Fruit fly (Drosophila melanogaster) whole organism, embryonic: ENCODE data around the gene CG6465.
A peak's percentile ranks its signal among the peaks of the same experiment; 100 is the strongest.

Experiments
- Antp ChIP-seq: fragments of 200-800 bp; sonication (Bioruptor generic); optimal IDR thresholded peaks from 3 replicates; lab custom pipeline; 2016; ENCODE audit warnings: missing biosample characterization, missing genetic modification characterization
- Asciz ChIP-seq: fragments of 200-800 bp; sonication (Bioruptor generic); optimal IDR thresholded peaks from 2 replicates; lab custom pipeline; 2017; ENCODE audit warnings: missing biosample characterization, mild to moderate bottlenecking, missing genetic modification characterization, missing genetic modification reagents
- CG10462 ChIP-seq: fragments of 200-800 bp; sonication (Bioruptor generic); optimal IDR thresholded peaks from 2 replicates; lab custom pipeline; 2016; ENCODE audit warnings: missing biosample characterization, missing genetic modification characterization
- CG10959 ChIP-seq: fragments of 200-800 bp; sonication (Bioruptor generic); IDR thresholded peaks from 2 replicates; pipeline ENCODE4 v1.3.6; 2022; ENCODE audit warnings: missing biosample characterization, missing genetic modification characterization
- CG11456 ChIP-seq: fragments of 200-800 bp; sonication (Bioruptor generic); IDR thresholded peaks from 3 replicates; pipeline ENCODE4 v1.3.6; 2022; ENCODE audit warnings: missing biosample characterization, missing genetic modification characterization
- CG12104 ChIP-seq: fragments of 200-800 bp; sonication (Bioruptor generic); optimal IDR thresholded peaks from 3 replicates; lab custom pipeline; 2016; ENCODE audit warnings: missing biosample characterization, missing genetic modification characterization
- CG12155 ChIP-seq: fragments of 200-800 bp; sonication (Bioruptor generic); optimal IDR thresholded peaks from 3 replicates; lab custom pipeline; 2016; ENCODE audit warnings: missing biosample characterization, missing genetic modification characterization
- CG13894 ChIP-seq: fragments of 200-800 bp; sonication (Bioruptor generic); optimal IDR thresholded peaks from 3 replicates; lab custom pipeline; 2018; ENCODE audit warnings: missing biosample characterization, mild to moderate bottlenecking, missing genetic modification characterization, moderate library complexity
- CG14441 ChIP-seq: fragments of 200-800 bp; sonication (Bioruptor generic); IDR thresholded peaks from 2 replicates; pipeline ENCODE4 v1.3.6; 2022; ENCODE audit warnings: missing biosample characterization, missing genetic modification characterization
- CG14667 ChIP-seq: fragments of 200-800 bp; sonication (Bioruptor generic); IDR thresholded peaks from 2 replicates; pipeline ENCODE4 v1.3.6; 2022; ENCODE audit warnings: missing biosample characterization, missing genetic modification characterization
- CG15073 ChIP-seq: fragments of 200-800 bp; sonication (Bioruptor generic); optimal IDR thresholded peaks from 2 replicates; lab custom pipeline; 2016; ENCODE audit warnings: missing biosample characterization, missing genetic modification characterization
- CG1603 ChIP-seq: fragments of 200-800 bp; sonication (Bioruptor generic); optimal IDR thresholded peaks from 2 replicates; lab custom pipeline; 2019; ENCODE audit warnings: missing biosample characterization, mild to moderate bottlenecking, missing genetic modification characterization, moderate library complexity
- CG17829 ChIP-seq: fragments of 200-800 bp; optimal IDR thresholded peaks from 2 replicates; lab custom pipeline; 2019; ENCODE audit warnings: missing biosample characterization, mild to moderate bottlenecking, missing genetic modification characterization, moderate library complexity
- CG2116 ChIP-seq: fragments of 200-800 bp; sonication (Bioruptor generic); optimal IDR thresholded peaks from 3 replicates; lab custom pipeline; 2018; ENCODE audit warnings: missing biosample characterization, mild to moderate bottlenecking, missing genetic modification characterization
- CG30403 ChIP-seq: fragments of 200-800 bp; sonication (Bioruptor generic); optimal IDR thresholded peaks from 3 replicates; lab custom pipeline; 2016; ENCODE audit warnings: missing biosample characterization, missing genetic modification characterization
- CG32532 ChIP-seq: fragments of 200-800 bp; sonication (Bioruptor generic); IDR thresholded peaks from 2 replicates; pipeline ENCODE4 v1.3.6; 2022; ENCODE audit warnings: missing biosample characterization, missing genetic modification characterization
- CG32767 ChIP-seq: fragments of 200-800 bp; sonication (Bioruptor generic); IDR thresholded peaks from 2 replicates; pipeline ENCODE4 v1.3.6; 2022; ENCODE audit warnings: missing biosample characterization, missing genetic modification characterization
- CG32772 ChIP-seq: fragments of 200-800 bp; sonication (Bioruptor generic); IDR thresholded peaks from 2 replicates; pipeline ENCODE4 v1.3.6; 2022; ENCODE audit warnings: missing biosample characterization, missing genetic modification characterization
- CG3847 ChIP-seq: fragments of 200-800 bp; sonication (Bioruptor generic); IDR thresholded peaks from 2 replicates; pipeline ENCODE4 v1.3.6; 2022; ENCODE audit warnings: missing biosample characterization, missing genetic modification characterization
- CG5180 ChIP-seq: fragments of 200-800 bp; sonication (Bioruptor generic); optimal IDR thresholded peaks from 3 replicates; lab custom pipeline; 2017; ENCODE audit warnings: missing biosample characterization, missing genetic modification characterization, mild to moderate bottlenecking, moderate library complexity, missing genetic modification reagents
- CG6175 ChIP-seq: fragments of 200-800 bp; sonication (Bioruptor generic); IDR thresholded peaks from 3 replicates; pipeline ENCODE4 v1.3.6; 2022; ENCODE audit warnings: missing biosample characterization, missing genetic modification characterization
- CG8089 ChIP-seq: fragments of 200-800 bp; sonication (Bioruptor generic); optimal IDR thresholded peaks from 3 replicates; lab custom pipeline; 2016; ENCODE audit warnings: missing biosample characterization, missing genetic modification characterization
- CG9215 ChIP-seq: fragments of 200-800 bp; sonication (Bioruptor generic); IDR thresholded peaks from 2 replicates; pipeline ENCODE4 v1.3.6; 2022; ENCODE audit warnings: missing biosample characterization, missing genetic modification characterization
- Camta ChIP-seq: fragments of 200-800 bp; sonication (Bioruptor generic); optimal IDR thresholded peaks from 2 replicates; lab custom pipeline; 2016; ENCODE audit warnings: missing biosample characterization, missing genetic modification characterization
- Dbx ChIP-seq: fragments of 200-800 bp; sonication (Bioruptor generic); IDR thresholded peaks from 3 replicates; pipeline ENCODE4 v1.3.6; 2022; ENCODE audit warnings: missing biosample characterization, missing genetic modification characterization
- Dip2 ChIP-seq: fragments of 200-800 bp; sonication (Bioruptor generic); IDR thresholded peaks from 2 replicates; pipeline ENCODE4 v1.3.6; 2022; ENCODE audit warnings: missing biosample characterization, missing genetic modification characterization
- E2f1 ChIP-seq: fragments of 200-800 bp; sonication (Bioruptor generic); IDR thresholded peaks from 2 replicates; pipeline ENCODE4 v1.3.6; 2022; ENCODE audit warnings: missing biosample characterization, missing genetic modification characterization
- Ets97D ChIP-seq: fragments of 200-800 bp; sonication (Bioruptor generic); optimal IDR thresholded peaks from 3 replicates; lab custom pipeline; 2016; ENCODE audit warnings: missing biosample characterization, missing genetic modification characterization
- HHEX ChIP-seq: fragments of 200-800 bp; sonication (Bioruptor generic); optimal IDR thresholded peaks from 3 replicates; lab custom pipeline; 2017; ENCODE audit warnings: missing biosample characterization, mild to moderate bottlenecking, missing genetic modification characterization, missing genetic modification reagents
- Hey ChIP-seq: fragments of 200-800 bp; sonication (Bioruptor generic); optimal IDR thresholded peaks from 3 replicates; lab custom pipeline; 2018; ENCODE audit warnings: missing biosample characterization, mild to moderate bottlenecking, missing genetic modification characterization
- Mrtf ChIP-seq: fragments of 200-800 bp; sonication (Bioruptor generic); IDR thresholded peaks from 3 replicates; pipeline ENCODE4 v1.3.6; 2022; ENCODE audit warnings: missing biosample characterization, missing genetic modification characterization
- Nf-YB ChIP-seq: fragments of 200-800 bp; sonication (Bioruptor generic); optimal IDR thresholded peaks from 3 replicates; lab custom pipeline; 2019; ENCODE audit warnings: missing biosample characterization, mild to moderate bottlenecking, missing genetic modification characterization, moderate library complexity
- Sox100B ChIP-seq: fragments of 200-800 bp; sonication (Bioruptor generic); optimal IDR thresholded peaks from 3 replicates; lab custom pipeline; 2018; ENCODE audit warnings: missing biosample characterization, mild to moderate bottlenecking, missing genetic modification characterization
- Taf1 ChIP-seq: fragments of 200-800 bp; sonication (Bioruptor generic); IDR thresholded peaks from 2 replicates; pipeline ENCODE4 v1.3.6; 2022; ENCODE audit warnings: missing biosample characterization, missing genetic modification characterization
- az2 ChIP-seq: fragments of 200-800 bp; sonication (Bioruptor generic); optimal IDR thresholded peaks from 3 replicates; lab custom pipeline; 2016; ENCODE audit warnings: missing biosample characterization, missing genetic modification characterization
- bsh ChIP-seq, 2 experiments: fragments of 200-800 bp; sonication (Bioruptor generic); optimal IDR thresholded peaks; 2 replicates each; lab custom pipeline; 2017 to 2018; ENCODE audit warnings: mild to moderate bottlenecking in 2 of 2, missing biosample characterization in 2 of 2, missing genetic modification characterization in 2 of 2, moderate library complexity in 1 of 2
- chinmo ChIP-seq: fragments of 200-800 bp; sonication (Bioruptor generic); IDR thresholded peaks from 4 replicates; pipeline ENCODE4 v1.3.6; 2022; ENCODE audit warnings: missing biosample characterization, missing genetic modification characterization; ENCODE audit not compliant: partially characterized antibody
- dm ChIP-seq: fragments of 200-800 bp; sonication (Bioruptor generic); optimal IDR thresholded peaks from 3 replicates; lab custom pipeline; 2016; ENCODE audit warnings: missing biosample characterization, missing genetic modification characterization
- gce ChIP-seq: fragments of 200-800 bp; sonication (Bioruptor generic); IDR thresholded peaks from 3 replicates; pipeline ENCODE4 v1.3.6; 2022; ENCODE audit warnings: missing biosample characterization, missing genetic modification characterization
- gt ChIP-seq: fragments of 200-800 bp; sonication (Bioruptor generic); IDR thresholded peaks from 2 replicates; pipeline ENCODE4 v1.3.6; 2022; ENCODE audit warnings: missing biosample characterization, missing genetic modification characterization
- ham ChIP-seq: fragments of 200-800 bp; sonication (Bioruptor generic); IDR thresholded peaks from 2 replicates; pipeline ENCODE4 v1.3.6; 2022; ENCODE audit warnings: missing biosample characterization, missing genetic modification characterization
- hb ChIP-seq: fragments of 200-800 bp; sonication (Bioruptor generic); IDR thresholded peaks from 3 replicates; pipeline ENCODE4 v1.3.6; 2022; ENCODE audit warnings: missing biosample characterization, missing genetic modification characterization; ENCODE audit not compliant: partially characterized antibody
- ind ChIP-seq: fragments of 200-800 bp; sonication (Bioruptor generic); optimal IDR thresholded peaks from 3 replicates; lab custom pipeline; 2016; ENCODE audit warnings: missing biosample characterization, missing genetic modification characterization
- lbe ChIP-seq: fragments of 200-800 bp; sonication (Bioruptor generic); optimal IDR thresholded peaks from 2 replicates; lab custom pipeline; 2016; ENCODE audit warnings: missing biosample characterization, mild to moderate bottlenecking, missing genetic modification characterization
- lmd ChIP-seq: fragments of 200-800 bp; sonication (Bioruptor generic); IDR thresholded peaks from 2 replicates; pipeline ENCODE4 v1.3.6; 2022; ENCODE audit warnings: missing biosample characterization, missing genetic modification characterization
- mam ChIP-seq: fragments of 200-800 bp; sonication (Bioruptor generic); optimal IDR thresholded peaks from 3 replicates; lab custom pipeline; 2016; ENCODE audit warnings: missing biosample characterization, missing genetic modification characterization
- pan ChIP-seq, 4 experiments: fragments of >200 bp in 3 of 4; fragments of 200-800 bp in 1 of 4; sonication (Bioruptor generic) in 1 of 4; optimal IDR thresholded peaks in 3 of 4; IDR thresholded peaks in 1 of 4; 2 replicates each; pipeline versions ENCODE4 v1.3.6 to Lab custom; 2017 to 2022; ENCODE audit warnings: missing biosample characterization in 2 of 4, missing genetic modification characterization in 2 of 4, mixed read lengths in 1 of 4
- rib ChIP-seq: fragments of 200-800 bp; sonication (Bioruptor generic); IDR thresholded peaks from 2 replicates; pipeline ENCODE4 v1.3.6; 2022; ENCODE audit warnings: missing biosample characterization, missing genetic modification characterization
- tna ChIP-seq: fragments of 200-800 bp; sonication (Bioruptor generic); IDR thresholded peaks from 2 replicates; pipeline ENCODE4 v1.3.6; 2022; ENCODE audit warnings: missing biosample characterization, missing genetic modification characterization; ENCODE audit not compliant: partially characterized antibody
- ttk ChIP-seq: fragments of 200-800 bp; sonication (Bioruptor generic); IDR thresholded peaks from 2 replicates; pipeline ENCODE4 v2.1.2; 2022; ENCODE audit warnings: missing biosample characterization, missing genetic modification characterization
- unc-4 ChIP-seq: fragments of 200-800 bp; sonication (Bioruptor generic); IDR thresholded peaks from 2 replicates; pipeline ENCODE4 v1.3.6; 2022; ENCODE audit warnings: missing biosample characterization, missing genetic modification characterization; ENCODE audit not compliant: partially characterized antibody
- wdn ChIP-seq: fragments of 200-800 bp; sonication (Bioruptor generic); IDR thresholded peaks from 2 replicates; pipeline ENCODE4 v1.3.6; 2022; ENCODE audit warnings: missing biosample characterization, missing genetic modification characterization

Gene CG6465

dm6 chr3R:10696371-10696777 is 19.3 kb upstream of the CG6465 start, which contains the start of the genes pug, CG14683 and CG46459 (continued):
- TF ChIP-seq CG14441 (GFP tag; lab: Robert Waterston, UW), result peak; percentile 39; the same call in 1 of the 2 replicates
- no peak for TF ChIP-seq gce (GFP tag; lab: Robert Waterston, UW)
- TF ChIP-seq CG5180 (GFP tag; lab: Kevin White, UChicago), result no peak
- 0 out of 3 replicates have a peak, but pooled peaks have one; percentile 53 for TF ChIP-seq Dbx (GFP tag; lab: Robert Waterston, UW)
- TF ChIP-seq Nf-YB (GFP tag; lab: Kevin White, UChicago), result no peak
- peak; percentile 60 for TF ChIP-seq CG30403 (GFP tag; lab: Kevin White, UChicago)
- TF ChIP-seq CG32772 (GFP tag; lab: Robert Waterston, UW), result no peak
- TF ChIP-seq pan (optimal IDR thresholded peaks at IDR 0.05; lab: Kevin White, UChicago), result no peak
- TF ChIP-seq pan (GFP tag; optimal IDR thresholded peaks at IDR 0.05 in 1 of 2, IDR thresholded peaks at IDR 0.05 in 1 of 2), result no peak
- TF ChIP-seq Ets97D, result peak; percentile 80
- TF ChIP-seq CG14667 (GFP tag; lab: Robert Waterston, UW), result no peak
- TF ChIP-seq az2 (GFP tag; lab: Kevin White, UChicago), result peak; percentile 4
- TF ChIP-seq CG3847 (GFP tag; lab: Robert Waterston, UW), result peak; percentile 33; the same call in 1 of the 2 replicates
- no peak for TF ChIP-seq CG8089
- TF ChIP-seq CG10959 (GFP tag; lab: Robert Waterston, UW), result no peak
- TF ChIP-seq wdn (GFP tag; lab: Robert Waterston, UW), result no peak
- TF ChIP-seq dm (GFP tag; lab: Kevin White, UChicago), result peak; percentile 73
- no peak for TF ChIP-seq Asciz (GFP tag; lab: Kevin White, UChicago)
- peak; percentile 85; the same call in 3 of the 4 replicates for TF ChIP-seq chinmo (GFP tag; lab: Robert Waterston, UW)
- TF ChIP-seq Taf1 (GFP tag; lab: Robert Waterston, UW), result no peak
- TF ChIP-seq HHEX (GFP tag; lab: Kevin White, UChicago), result no peak
- TF ChIP-seq bsh (GFP tag; optimal IDR thresholded peaks at IDR 0.05; lab: Kevin White, UChicago), result peak in 1 of 2 experiments; percentile 9
- TF ChIP-seq ham (GFP tag; lab: Robert Waterston, UW), result no peak
- 0 out of 2 replicates have a peak, but pooled peaks have one; percentile 22 for TF ChIP-seq CG9215 (GFP tag; lab: Robert Waterston, UW)
- TF ChIP-seq CG32532 (GFP tag; lab: Robert Waterston, UW), result peak; percentile 42; the same call in 1 of the 2 replicates
- no peak for TF ChIP-seq CG13894 (tag; lab: Kevin White, UChicago)
- TF ChIP-seq Dip2 (GFP tag; lab: Robert Waterston, UW), result no peak
- TF ChIP-seq ttk (GFP tag; lab: Robert Waterston, UW), result no peak
- TF ChIP-seq Sox100B (GFP tag; lab: Kevin White, UChicago), result no peak
- TF ChIP-seq lmd (GFP tag; lab: Robert Waterston, UW), result no peak
- peak; percentile 31 for TF ChIP-seq CG12155 (GFP tag; lab: Kevin White, UChicago)
- TF ChIP-seq CG2116 (GFP tag; lab: Kevin White, UChicago), result peak; percentile 75
- TF ChIP-seq CG15073 (GFP tag; lab: Kevin White, UChicago), result no peak
- no peak for TF ChIP-seq Mrtf (GFP tag; lab: Robert Waterston, UW)
- peak; percentile 51 for TF ChIP-seq lbe
- no peak for TF ChIP-seq CG10462 (GFP tag; lab: Kevin White, UChicago)
- TF ChIP-seq CG32767 (GFP tag; lab: Robert Waterston, UW), result no peak
- TF ChIP-seq CG1603, result peak; percentile 23
- TF ChIP-seq Hey (tag; lab: Kevin White, UChicago), result no peak
- TF ChIP-seq hb, result peak; percentile 97

dm6 chr3R:10688835-10689234 is 11.8 kb upstream of the CG6465 start:
- TF ChIP-seq ind (peak; percentile 34), gt (GFP tag; lab: Robert Waterston, UW) (no peak), CG12104 (GFP tag; lab: Kevin White, UChicago) (no peak), E2f1 (0 out of 2 replicates have a peak, but pooled peaks have one; percentile 28), CG17829 (tag; lab: Kevin White, UChicago) (peak; percentile 40), mam (GFP tag; lab: Kevin White, UChicago) (peak; percentile 12), Antp (no peak), CG6175 (GFP tag; lab: Robert Waterston, UW) (no peak), Camta (GFP tag; lab: Kevin White, UChicago) (no peak), CG11456 (GFP tag; lab: Robert Waterston, UW) (peak; percentile 69; the same call in 2 of the 3 replicates), unc-4 (GFP tag; lab: Robert Waterston, UW) (no peak), tna (GFP tag; lab: Robert Waterston, UW) (no peak), rib (GFP tag; lab: Robert Waterston, UW) (peak; percentile 23; the same call in 1 of the 2 replicates)
